Worm (Caenorhabditis elegans) whole organism, L4 larva: ENCODE data around the gene ZK512.11.
"Not testable (repeated sequence)": the region's sequence is repeated elsewhere in the genome, so short reads cannot be mapped to it uniquely, and the experiment has no call there.

Experiments used
- D1046.2 ChIP-seq: fragments of 200-800 bp; sonication (Bioruptor generic); IDR thresholded peaks from 2 replicates; pipeline ENCODE4 v1.3.6; 2022; ENCODE audit warnings: missing genetic modification characterization, missing compliant biosample characterization
- F10B5.3 ChIP-seq: sonication (generic microtip); optimal IDR thresholded peaks from 2 replicates; lab custom pipeline; 2016; ENCODE audit warnings: mild to moderate bottlenecking, missing genetic modification characterization, missing compliant biosample characterization
- F26F4.8 ChIP-seq: fragments of 200-800 bp; sonication (Bioruptor generic); conservative IDR thresholded peaks from 2 replicates; pipeline ENCODE4 v1.3.6; 2022; ENCODE audit warnings: missing genetic modification characterization, missing compliant biosample characterization
- Y105C5A.15 ChIP-seq: fragments of 200-800 bp; sonication (Bioruptor generic); IDR thresholded peaks from 2 replicates; pipeline ENCODE4 v1.3.6; 2022; ENCODE audit warnings: missing genetic modification characterization, missing compliant biosample characterization
- Y48G9A.11 ChIP-seq: fragments of 200-800 bp; sonication (Bioruptor generic); IDR thresholded peaks from 2 replicates; pipeline ENCODE4 v1.3.6; 2022; ENCODE audit warnings: missing genetic modification reagents, missing genetic modification characterization, missing compliant biosample characterization
- ZK337.2 ChIP-seq: fragments of 200-800 bp; sonication (Bioruptor generic); IDR thresholded peaks from 2 replicates; pipeline ENCODE4 v1.3.6; 2022; ENCODE audit warnings: missing genetic modification reagents, missing genetic modification characterization, missing compliant biosample characterization
- aha-1 ChIP-seq: fragments of 150-350 bp; peaks from one replicate; lab custom pipeline; 2014; ENCODE audit warnings: missing biosample characterization, missing genetic modification characterization
- arid-1 ChIP-seq: fragments of 200-800 bp; sonication (Bioruptor generic); conservative IDR thresholded peaks from 2 replicates; pipeline ENCODE4 v1.3.6; 2022; ENCODE audit warnings: missing genetic modification reagents, missing genetic modification characterization, missing compliant biosample characterization
- ceh-20 ChIP-seq: fragments of 200-800 bp; sonication (Bioruptor generic); IDR thresholded peaks from 2 replicates; pipeline ENCODE4 v1.3.6; 2022; ENCODE audit warnings: missing genetic modification reagents, missing genetic modification characterization, missing compliant biosample characterization
- ceh-82 ChIP-seq: sonication (generic microtip); optimal IDR thresholded peaks from 2 replicates; lab custom pipeline; 2017; ENCODE audit warnings: missing biosample characterization, missing genetic modification characterization
- ctbp-1 ChIP-seq: fragments of 200-800 bp; sonication (Bioruptor generic); IDR thresholded peaks from 2 replicates; pipeline ENCODE4 v1.3.6; 2022; ENCODE audit warnings: missing genetic modification reagents, missing genetic modification characterization, missing compliant biosample characterization
- daf-16 ChIP-seq, 3 experiments: sonication (generic microtip); optimal IDR thresholded peaks; 2 replicates each; lab custom pipeline; 2016 to 2017; ENCODE audit warnings: missing genetic modification characterization in 3 of 3, missing genetic modification reagents in 3 of 3, mild to moderate bottlenecking in 2 of 3, missing compliant biosample characterization in 2 of 3, missing biosample characterization in 1 of 3, moderate library complexity in 1 of 3
- dmd-8 ChIP-seq: fragments of 200-800 bp; sonication (Bioruptor generic); IDR thresholded peaks from 2 replicates; pipeline ENCODE4 v1.3.6; 2022; ENCODE audit warnings: missing genetic modification characterization, missing compliant biosample characterization
- dmd-9 ChIP-seq: fragments of 200-800 bp; sonication (Bioruptor generic); IDR thresholded peaks from 2 replicates; pipeline ENCODE4 v1.3.6; 2022; ENCODE audit warnings: missing genetic modification reagents, missing genetic modification characterization, missing compliant biosample characterization
- egl-43 ChIP-seq: fragments of 200-800 bp; sonication (Bioruptor generic); IDR thresholded peaks from 2 replicates; pipeline ENCODE4 v1.3.6; 2022; ENCODE audit warnings: missing genetic modification reagents, missing genetic modification characterization, missing compliant biosample characterization
- hmg-1.1 ChIP-seq: fragments of 200-800 bp; sonication (Bioruptor generic); IDR thresholded peaks from 2 replicates; pipeline ENCODE4 v1.3.6; 2022; ENCODE audit warnings: missing genetic modification reagents, missing genetic modification characterization, missing compliant biosample characterization
- jun-1 ChIP-seq: fragments of 150-350 bp; optimal IDR thresholded peaks from 2 replicates; lab custom pipeline; 2014; ENCODE audit warnings: missing biosample characterization, missing genetic modification reagents, missing genetic modification characterization
- lim-7 ChIP-seq: fragments of 200-800 bp; sonication (Bioruptor generic); IDR thresholded peaks from 2 replicates; pipeline ENCODE4 v1.3.6; 2022; ENCODE audit warnings: missing genetic modification characterization, missing compliant biosample characterization
- lin-1 ChIP-seq: fragments of 200-800 bp; sonication (Bioruptor generic); IDR thresholded peaks from 2 replicates; pipeline ENCODE4 v1.3.6; 2022; ENCODE audit warnings: missing genetic modification reagents, missing genetic modification characterization, missing compliant biosample characterization
- lin-15B ChIP-seq: fragments of 150-350 bp; sonication (generic microtip); optimal IDR thresholded peaks from 3 replicates; lab custom pipeline; 2014; ENCODE audit warnings: missing biosample characterization, missing genetic modification characterization
- lin-38 ChIP-seq: fragments of 200-800 bp; sonication (Bioruptor generic); IDR thresholded peaks from 2 replicates; pipeline ENCODE4 v1.3.6; 2022; ENCODE audit warnings: missing genetic modification reagents, missing genetic modification characterization, missing compliant biosample characterization
- madf-5 ChIP-seq, 2 experiments: fragments of 200-800 bp; sonication (Bioruptor generic); IDR thresholded peaks; 2 replicates each; pipeline ENCODE4 v1.3.6; 2022; ENCODE audit warnings: missing compliant biosample characterization in 2 of 2, missing genetic modification characterization in 2 of 2
- madf-9 ChIP-seq: fragments of 200-800 bp; sonication (Bioruptor generic); conservative IDR thresholded peaks from 2 replicates; pipeline ENCODE4 v1.3.6; 2022; ENCODE audit warnings: missing genetic modification reagents, missing genetic modification characterization, missing compliant biosample characterization
- mdl-1 ChIP-seq, 2 experiments: fragments of 150-350 bp in 1 of 2; sonication (generic microtip) in 1 of 2; optimal IDR thresholded peaks; 2 replicates each; lab custom pipeline; 2014 to 2017; ENCODE audit warnings: missing biosample characterization in 2 of 2, missing genetic modification characterization in 2 of 2
- mdt-29 ChIP-seq: fragments of 200-800 bp; sonication (Bioruptor generic); IDR thresholded peaks from 2 replicates; pipeline ENCODE4 v1.3.6; 2022; ENCODE audit warnings: missing genetic modification reagents, missing genetic modification characterization, missing compliant biosample characterization
- mep-1 ChIP-seq: fragments of 150-350 bp; sonication (generic microtip); optimal IDR thresholded peaks from 3 replicates; lab custom pipeline; 2014; ENCODE audit warnings: missing biosample characterization, missing genetic modification characterization
- mes-2 ChIP-seq: sonication (generic microtip); optimal IDR thresholded peaks from 2 replicates; lab custom pipeline; 2016; ENCODE audit warnings: missing genotype, mild to moderate bottlenecking, missing genetic modification characterization, missing compliant biosample characterization; ENCODE audit not compliant: poor library complexity, severe bottlenecking
- mxl-2 ChIP-seq: fragments of 200-800 bp; sonication (Bioruptor generic); conservative IDR thresholded peaks from 2 replicates; pipeline ENCODE4 v1.3.6; 2022; ENCODE audit warnings: missing genetic modification reagents, missing genetic modification characterization, missing compliant biosample characterization
- nhr-111 ChIP-seq: fragments of 200-800 bp; sonication (Bioruptor generic); optimal IDR thresholded peaks from 2 replicates; lab custom pipeline; 2018; ENCODE audit warnings: mild to moderate bottlenecking, missing genetic modification characterization, missing compliant biosample characterization
- nhr-42 ChIP-seq: fragments of 200-800 bp; sonication (Bioruptor generic); IDR thresholded peaks from 2 replicates; pipeline ENCODE4 v1.3.6; 2022; ENCODE audit warnings: missing genetic modification characterization, missing compliant biosample characterization
- pha-4 ChIP-seq, 2 experiments: fragments of 150-350 bp in 1 of 2; fragments of 200-800 bp in 1 of 2; sonication (Bioruptor generic) in 1 of 2; IDR thresholded peaks in 1 of 2; optimal IDR thresholded peaks in 1 of 2; 2 replicates each; pipeline versions ENCODE4 v1.3.6 to Lab custom; 2014 to 2022; ENCODE audit warnings: missing genetic modification characterization in 2 of 2, missing genetic modification reagents in 2 of 2, missing biosample characterization in 1 of 2, missing compliant biosample characterization in 1 of 2
- php-3 ChIP-seq: fragments of 200-800 bp; sonication (Bioruptor generic); IDR thresholded peaks from 2 replicates; pipeline ENCODE4 v1.3.6; 2022; ENCODE audit warnings: missing genetic modification reagents, missing genetic modification characterization, missing compliant biosample characterization
- saeg-2 ChIP-seq: fragments of 200-800 bp; sonication (Bioruptor generic); IDR thresholded peaks from 2 replicates; pipeline ENCODE4 v1.3.6; 2022; ENCODE audit warnings: missing genetic modification reagents, missing genetic modification characterization, missing compliant biosample characterization
- sdz-12 ChIP-seq: fragments of 200-800 bp; sonication (Bioruptor generic); optimal IDR thresholded peaks from 2 replicates; lab custom pipeline; 2018; ENCODE audit warnings: mild to moderate bottlenecking, missing genetic modification characterization, missing compliant biosample characterization
- set-16 ChIP-seq: fragments of 200-800 bp; sonication (Bioruptor generic); IDR thresholded peaks from 2 replicates; pipeline ENCODE4 v1.3.6; 2022; ENCODE audit warnings: missing genetic modification reagents, missing genetic modification characterization, missing compliant biosample characterization
- snpc-1.2 ChIP-seq: fragments of 200-800 bp; sonication (Bioruptor generic); IDR thresholded peaks from 2 replicates; pipeline ENCODE4 v1.3.6; 2022; ENCODE audit warnings: missing genetic modification reagents, missing genetic modification characterization, missing compliant biosample characterization
- spr-3 ChIP-seq: fragments of 200-800 bp; sonication (Bioruptor generic); optimal IDR thresholded peaks from 2 replicates; lab custom pipeline; 2018; ENCODE audit warnings: mild to moderate bottlenecking, missing genetic modification characterization, missing compliant biosample characterization
- tra-1 ChIP-seq: fragments of 200-800 bp; sonication (Bioruptor generic); IDR thresholded peaks from 2 replicates; pipeline ENCODE4 v1.3.6; 2022; ENCODE audit warnings: missing genetic modification reagents, missing genetic modification characterization, missing compliant biosample characterization
- unc-130 ChIP-seq: sonication (generic microtip); optimal IDR thresholded peaks from 2 replicates; lab custom pipeline; 2016; ENCODE audit warnings: missing genetic modification reagents, missing genetic modification characterization, missing compliant biosample characterization
- vab-7 ChIP-seq: fragments of 200-800 bp; sonication (Bioruptor generic); IDR thresholded peaks from 2 replicates; pipeline ENCODE4 v1.3.6; 2022; ENCODE audit warnings: missing genetic modification reagents, missing genetic modification characterization, missing compliant biosample characterization
- zfp-3 ChIP-seq: fragments of 200-800 bp; sonication (Bioruptor generic); conservative IDR thresholded peaks from 2 replicates; pipeline ENCODE4 v1.3.6; 2022; ENCODE audit warnings: missing genetic modification reagents, missing genetic modification characterization, missing compliant biosample characterization
- ztf-11 ChIP-seq: fragments of 150-350 bp; optimal IDR thresholded peaks from 2 replicates; lab custom pipeline; 2014; ENCODE audit warnings: missing biosample characterization, missing genetic modification characterization

ZK512.11 gene

ce11 chrIII:9109726-9110125 lies 34.3 kb upstream of the ZK512.11 start:
- TF ChIP-seq aha-1 (tag; lab: Kevin White, UChicago) (no peak), jun-1 (tag; lab: Kevin White, UChicago) (no peak), sdz-12 (GFP tag; lab: Kevin White, UChicago) (no peak), ceh-82 (tag; lab: Kevin White, UChicago) (no peak), unc-130 (GFP tag; lab: Kevin White, UChicago) (no peak), F10B5.3 (tag; lab: Kevin White, UChicago) (no peak), nhr-111 (no peak), Y48G9A.11 (GFP tag; lab: Robert Waterston, UW) (no peak), ztf-11 (tag; lab: Kevin White, UChicago) (no peak), mep-1 (no peak)

- no peak for TF ChIP-seq spr-3
- TF ChIP-seq daf-16 (GFP tag; optimal IDR thresholded peaks at IDR 0.05; lab: Kevin White, UChicago) = no peak
- TF ChIP-seq daf-16 (tag; optimal IDR thresholded peaks at IDR 0.05; lab: Kevin White, UChicago) = peak; percentile 37
- TF ChIP-seq madf-9 = no peak
- no peak for TF ChIP-seq mep-1
- no peak for TF ChIP-seq tra-1
- TF ChIP-seq aha-1 (tag; lab: Kevin White, UChicago) = peak; percentile 31
- TF ChIP-seq mdl-1 (tag; optimal IDR thresholded peaks at IDR 0.05; lab: Kevin White, UChicago) = no peak
- no peak for TF ChIP-seq ctbp-1 (GFP tag; lab: Robert Waterston, UW)
- no peak for TF ChIP-seq lin-15B (tag; lab: Kevin White, UChicago)
- TF ChIP-seq, all 104 proteins: peak for 2
These were observed 33.7 kb upstream of the ZK512.11 start for ce11 chrIII:9110270-9110669.

- TF ChIP-seq snpc-1.2 (GFP tag; lab: Robert Waterston, UW) (peak; percentile 46), madf-5 (GFP tag; IDR thresholded peaks at IDR 0.05; lab: Robert Waterston, UW) (peak; percentile 57 to 83; a peak in 2 of 4 replicates), mes-2 (peak; percentile 18), hmg-1.1 (GFP tag; lab: Robert Waterston, UW) (peak; percentile 67), tra-1 (peak; percentile 59; the same call in 1 of the 2 replicates), dmd-9 (peak; percentile 52; the same call in 1 of the 2 replicates), vab-7 (GFP tag; lab: Robert Waterston, UW) (peak; percentile 78), php-3 (GFP tag; lab: Robert Waterston, UW) (peak; percentile 50), ZK337.2 (GFP tag; lab: Robert Waterston, UW) (0 out of 2 replicates have a peak, but pooled peaks have one; percentile 45), mxl-2 (GFP tag; lab: Robert Waterston, UW) (0 out of 2 replicates have a peak, but pooled peaks have one; percentile 51), lin-38 (peak; percentile 97), pha-4 (GFP tag; IDR thresholded peaks at IDR 0.05; lab: Robert Waterston, UW) (peak; percentile 92), lim-7 (GFP tag; lab: Robert Waterston, UW) (peak; percentile 89), Y105C5A.15 (GFP tag; lab: Robert Waterston, UW) (0 out of 2 replicates have a peak, but pooled peaks have one; percentile 27), ceh-20 (GFP tag; lab: Robert Waterston, UW) (0 out of 2 replicates have a peak, but pooled peaks have one; percentile 29), zfp-3 (GFP tag; lab: Robert Waterston, UW) (0 out of 2 replicates have a peak, but pooled peaks have one; percentile 47), Y48G9A.11 (GFP tag; lab: Robert Waterston, UW) (peak; percentile 57; the same call in 1 of the 2 replicates), ctbp-1 (GFP tag; lab: Robert Waterston, UW) (peak; percentile 79), dmd-8 (peak; percentile 92), mep-1 (peak; percentile 13), madf-9 (0 out of 2 replicates have a peak, but pooled peaks have one; percentile 4), egl-43 (GFP tag; lab: Robert Waterston, UW) (peak; percentile 88), nhr-42 (GFP tag; lab: Robert Waterston, UW) (peak; percentile 78), D1046.2 (GFP tag; lab: Robert Waterston, UW) (peak; percentile 72; the same call in 1 of the 2 replicates), arid-1 (peak; percentile 77), set-16 (GFP tag; lab: Robert Waterston, UW) (peak; percentile 51), F26F4.8 (peak; percentile 77), saeg-2 (peak; percentile 73; the same call in 1 of the 2 replicates), lin-1 (GFP tag; lab: Robert Waterston, UW) (peak; percentile 79; the same call in 1 of the 2 replicates), mdt-29 (GFP tag; lab: Robert Waterston, UW) (peak; percentile 76)
- not testable (repeated sequence) for TF ChIP-seq pha-4 (tag; optimal IDR thresholded peaks at IDR 0.05; lab: Kevin White, UChicago)
These were observed 33.1 kb upstream of the ZK512.11 start for ce11 chrIII:9110914-9111313.
